Worm (Caenorhabditis elegans): ENCODE data around the gene R07C3.13.

ce11 chrII:938549-938948 lies 11.3 kb upstream of the R07C3.13 start, which contains the start of gene R07C3.3:
- no peak for TF ChIP-seq B0310.2 (tag; optimal IDR thresholded peaks at IDR 0.05)
- TF ChIP-seq ama-1 (optimal IDR thresholded peaks at IDR 0.05): no peak
- no peak for TF ChIP-seq scrt-1 (GFP tag; IDR thresholded peaks at IDR 0.05)
- no peak for TF ChIP-seq tbx-11 (GFP tag; IDR thresholded peaks at IDR 0.05)
- no peak for TF ChIP-seq flt-1 (GFP tag; IDR thresholded peaks at IDR 0.05)
- no peak for TF ChIP-seq aly-1 (tag; optimal IDR thresholded peaks at IDR 0.05)
- no peak for TF ChIP-seq tbx-37 (GFP tag; conservative IDR thresholded peaks at IDR 0.05)
- TF ChIP-seq ceh-36 (tag; optimal IDR thresholded peaks at IDR 0.05): no peak
- no peak for TF ChIP-seq F13C5.2 (tag; optimal IDR thresholded peaks at IDR 0.05)
- no peak for TF ChIP-seq hmg-4 (GFP tag; optimal IDR thresholded peaks at IDR 0.05)
- TF ChIP-seq hmbx-1 (tag; optimal IDR thresholded peaks at IDR 0.05): no peak
- no peak for TF ChIP-seq hnd-1 (tag; optimal IDR thresholded peaks at IDR 0.05)
- no peak for TF ChIP-seq ceh-13 (GFP tag; optimal IDR thresholded peaks at IDR 0.05)
- no peak for TF ChIP-seq ets-7 (tag; optimal IDR thresholded peaks at IDR 0.05)
